Fruit fly (Drosophila melanogaster): ENCODE results near the gene CG32269.

Gene CG32269

DNA sequence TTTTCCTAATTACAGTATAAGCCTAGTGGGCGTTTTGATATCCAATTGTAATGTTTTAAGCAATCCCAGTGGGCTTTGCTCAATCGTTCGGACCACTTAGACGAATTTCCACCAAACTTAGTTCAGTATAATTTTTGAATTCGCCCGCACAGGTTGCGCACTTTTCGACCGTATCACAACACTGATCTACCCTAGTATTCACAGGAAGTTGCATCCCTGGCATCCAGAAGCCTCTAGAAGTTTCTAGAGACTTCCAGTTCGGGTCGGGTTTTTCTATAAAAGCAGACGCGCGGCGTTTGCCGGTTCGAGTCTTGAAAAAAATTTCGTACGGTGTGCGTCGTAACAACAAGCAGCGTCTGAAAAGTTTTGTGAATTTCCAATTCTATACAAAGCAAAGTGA is 15.9 kb downstream of the CG32269 start, which contains the start of gene Hsp83:
TSS of gene Hsp83 (plus strand) at position 58 of the 400 bp plus-strand sequence.
- TF ChIP-seq dsf (GFP tag; optimal IDR thresholded peaks at IDR 0.05; ENCODE audit: borderline replicate concordance) (peak; percentile 78), brk (GFP tag; optimal IDR thresholded peaks at IDR 0.05) (peak; percentile 90), Hnf4 (GFP tag; optimal IDR thresholded peaks at IDR 0.05) (peak; percentile 92), Jra (GFP tag; optimal IDR thresholded peaks at IDR 0.05) (peak; percentile 68), Dif (GFP tag; optimal IDR thresholded peaks at IDR 0.05; ENCODE audit: partially characterized antibody) (peak; percentile 27), OdsH (GFP tag; optimal IDR thresholded peaks at IDR 0.05) (peak; percentile 94), dl (GFP tag; optimal IDR thresholded peaks at IDR 0.05; ENCODE audit: insufficient read depth in 1 of 2, partially characterized antibody in 2 of 2) (no peak), Sp1 (GFP tag; optimal IDR thresholded peaks at IDR 0.05) (peak; percentile 98), h (GFP tag; optimal IDR thresholded peaks at IDR 0.05) (peak; percentile 96), psq (GFP tag; optimal IDR thresholded peaks at IDR 0.05) (peak; percentile 80), foxo (GFP tag; optimal IDR thresholded peaks at IDR 0.05) (peak; percentile 87 to 93), sage (GFP tag; optimal IDR thresholded peaks at IDR 0.05) (peak; percentile 95), ey (GFP tag; optimal IDR thresholded peaks at IDR 0.05) (peak; percentile 80), usp (GFP tag; optimal IDR thresholded peaks at IDR 0.05) (no peak), GATAd (GFP tag; optimal IDR thresholded peaks at IDR 0.05) (no peak), Mio (GFP tag; optimal IDR thresholded peaks at IDR 0.05) (peak; percentile 57), CG32264 (GFP tag; optimal IDR thresholded peaks at IDR 0.05) (peak; percentile 86), Vsx2 (GFP tag; optimal IDR thresholded peaks at IDR 0.05; ENCODE audit: partially characterized antibody) (no peak), rgr (GFP tag; optimal IDR thresholded peaks at IDR 0.05) (peak; percentile 98), Hr78 (GFP tag; optimal IDR thresholded peaks at IDR 0.05) (no peak), Hr83 (GFP tag; optimal IDR thresholded peaks at IDR 0.05; ENCODE audit: poor library complexity, severe bottlenecking) (peak; percentile 99), fru (GFP tag; optimal IDR thresholded peaks at IDR 0.05) (peak; percentile 95), Dfd (GFP tag; optimal IDR thresholded peaks at IDR 0.05) (no peak), CrebA (GFP tag; optimal IDR thresholded peaks at IDR 0.05; ENCODE audit: borderline replicate concordance) (no peak), CG9705 (GFP tag; optimal IDR thresholded peaks at IDR 0.05) (peak; percentile 94), Abd-B (GFP tag; optimal IDR thresholded peaks at IDR 0.05) (no peak), sv (GFP tag; optimal IDR thresholded peaks at IDR 0.05) (peak; percentile 85), dmrt93B (GFP tag; optimal IDR thresholded peaks at IDR 0.05) (peak; percentile 90), HLH106 (tag; optimal IDR thresholded peaks at IDR 0.05) (peak; percentile 87), Rel (GFP tag; optimal IDR thresholded peaks at IDR 0.05) (peak; percentile 81), Rel (tag; optimal IDR thresholded peaks at IDR 0.05) (peak; percentile 88), woc (GFP tag; optimal IDR thresholded peaks at IDR 0.05) (peak; percentile 65), br (GFP tag; optimal IDR thresholded peaks at IDR 0.05) (peak; percentile 98)

DNA sequence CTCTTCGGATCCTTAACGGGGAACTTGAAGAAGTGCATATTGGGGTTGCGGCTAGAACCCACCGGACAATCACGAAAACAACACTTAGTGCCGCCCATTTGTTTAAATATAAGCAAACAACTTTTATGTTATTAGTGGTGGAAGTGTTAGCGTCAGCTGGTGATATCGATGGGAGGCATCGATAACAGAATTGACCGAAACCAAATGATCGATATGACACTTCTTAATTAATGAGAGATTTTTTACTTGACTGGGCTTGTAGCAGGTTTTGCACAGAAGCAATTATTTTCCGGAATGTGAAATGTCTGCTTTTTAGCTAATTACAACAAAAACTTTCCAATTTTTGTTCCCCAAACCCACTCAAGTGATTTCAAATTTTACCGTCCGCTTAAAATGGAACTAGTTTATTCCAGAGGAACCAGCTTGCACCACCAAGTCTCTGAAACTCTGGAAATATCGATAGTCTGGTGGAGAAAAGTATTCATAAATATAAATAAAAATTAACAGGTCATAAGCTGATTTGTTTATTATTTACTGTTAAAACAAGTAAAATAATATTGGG is 16.4 kb downstream of the CG32269 start, which contains the start of gene CG14965:
TSS of gene CG14965 (minus strand) at position 159 of the 562 bp plus-strand sequence.
- TF ChIP-seq dsf (GFP tag; optimal IDR thresholded peaks at IDR 0.05; ENCODE audit: borderline replicate concordance) (no peak), Jra (GFP tag; optimal IDR thresholded peaks at IDR 0.05) (peak; percentile 8), br (GFP tag; optimal IDR thresholded peaks at IDR 0.05) (no peak), Hr83 (GFP tag; optimal IDR thresholded peaks at IDR 0.05; ENCODE audit: poor library complexity, severe bottlenecking) (peak; percentile 76)

DNA sequence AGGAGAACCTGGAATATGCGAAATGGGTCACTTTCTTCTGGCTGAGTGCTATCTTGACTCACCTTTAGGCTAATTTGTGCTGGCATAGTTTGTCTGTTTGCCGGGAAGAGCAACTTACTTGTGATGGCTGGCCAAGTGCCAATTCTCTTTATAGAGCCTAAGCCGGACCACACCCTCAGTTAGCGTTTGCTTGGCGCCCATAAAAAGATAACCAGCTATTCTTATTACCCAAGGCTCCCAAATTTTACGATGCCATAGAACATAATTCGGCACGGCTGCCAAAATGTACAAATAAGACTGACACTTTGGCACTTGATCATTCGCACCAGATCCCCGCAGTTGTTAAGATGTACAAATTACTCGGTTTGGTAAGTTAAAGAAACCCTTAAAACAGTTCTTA is 19.1 kb downstream of the CG32269 start, which contains the start of the genes CG42525 and CG14958:
TSS of gene CG42525 (minus strand) at position 101 of the 400 bp plus-strand sequence.
TSS of gene CG14958 (plus strand) at position 332 of the 400 bp plus-strand sequence.
- TF ChIP-seq Myc (optimal IDR thresholded peaks at IDR 0.05) (no peak), usp (GFP tag; optimal IDR thresholded peaks at IDR 0.05) (no peak), br (GFP tag; optimal IDR thresholded peaks at IDR 0.05) (no peak), pan (optimal IDR thresholded peaks at IDR 0.05) (no peak), Rel (GFP tag; optimal IDR thresholded peaks at IDR 0.05) (no peak), Rel (tag; optimal IDR thresholded peaks at IDR 0.05) (no peak), CG32264 (GFP tag; optimal IDR thresholded peaks at IDR 0.05) (no peak), Hnf4 (GFP tag; optimal IDR thresholded peaks at IDR 0.05) (no peak), rgr (GFP tag; optimal IDR thresholded peaks at IDR 0.05) (no peak), dl (GFP tag; optimal IDR thresholded peaks at IDR 0.05; ENCODE audit: insufficient read depth in 1 of 2, partially characterized antibody in 2 of 2) (no peak), Dif (GFP tag; optimal IDR thresholded peaks at IDR 0.05; ENCODE audit: partially characterized antibody) (no peak), dmrt93B (GFP tag; optimal IDR thresholded peaks at IDR 0.05) (no peak), Abd-B (GFP tag; optimal IDR thresholded peaks at IDR 0.05) (no peak)
